Worm (Caenorhabditis elegans) whole organism, L2 larva: ENCODE measurements around the gene F43C11.7.

Experiments
- ama-1 ChIP-seq: fragments of 150-350 bp; optimal IDR thresholded peaks from 2 replicates; lab custom pipeline; 2018; ENCODE audit warnings: inconsistent platforms
- ceh-82 ChIP-seq: fragments of 150-350 bp; optimal IDR thresholded peaks from 2 replicates; lab custom pipeline; 2014; ENCODE audit warnings: missing biosample characterization, missing genetic modification characterization
- elt-3 ChIP-seq: sonication (generic microtip); optimal IDR thresholded peaks from 2 replicates; lab custom pipeline; 2017; ENCODE audit warnings: missing biosample characterization, missing genetic modification characterization
- fos-1 ChIP-seq: fragments of 150-350 bp; optimal IDR thresholded peaks from 2 replicates; lab custom pipeline; 2014; ENCODE audit warnings: missing biosample characterization, missing genetic modification characterization
- skn-1 ChIP-seq: sonication (generic microtip); optimal IDR thresholded peaks from 2 replicates; lab custom pipeline; 2017; ENCODE audit warnings: missing biosample characterization, missing genetic modification characterization
- ztf-4 ChIP-seq: fragments of 150-350 bp; optimal IDR thresholded peaks from 2 replicates; lab custom pipeline; 2014; ENCODE audit warnings: missing biosample characterization, missing genetic modification characterization

- TF ChIP-seq ztf-4, result no peak
- TF ChIP-seq skn-1 (tag; lab: Kevin White, UChicago), result no peak
- TF ChIP-seq fos-1 (tag; lab: Kevin White, UChicago), result no peak
- no peak for TF ChIP-seq elt-3
- TF ChIP-seq ceh-82, result no peak
- no peak for TF ChIP-seq ama-1
Measured at ce11 chrII:2328963-2329442, 6.7 kb upstream of the F43C11.7 start, which contains the start of the genes ZK1240.8 and ZK1240.1.
